Worm (Caenorhabditis elegans): ENCODE data around the gene W07E11.1.

ce11 chrX:10074988-10075387 is 9.4 kb upstream of the W07E11.1 start, which contains the start of gene dao-4:
- no peak for TF ChIP-seq snpc-4 (tag; optimal IDR thresholded peaks at IDR 0.05)
- no peak for TF ChIP-seq nhr-237 (tag; optimal IDR thresholded peaks at IDR 0.05)
- TF ChIP-seq ztf-11 (tag; optimal IDR thresholded peaks at IDR 0.05), result no peak
- no peak for TF ChIP-seq mab-5 (tag; optimal IDR thresholded peaks at IDR 0.05)
- no peak for TF ChIP-seq elt-1 (tag; optimal IDR thresholded peaks at IDR 0.05; ENCODE audit: borderline replicate concordance, insufficient read depth)
- TF ChIP-seq pha-4 (tag; optimal IDR thresholded peaks at IDR 0.05), result no peak
- TF ChIP-seq unc-62 (GFP tag; optimal IDR thresholded peaks at IDR 0.05), result no peak
- TF ChIP-seq unc-120 (tag; optimal IDR thresholded peaks at IDR 0.05; ENCODE audit: poor library complexity, severe bottlenecking), result no peak
